Worm (Caenorhabditis elegans) whole organism, L4 larva: ENCODE results near the gene med-2.
A peak's percentile ranks its signal among the peaks of the same experiment; 100 is the strongest.

Experiments
- D1046.2 ChIP-seq: fragments of 200-800 bp; sonication (Bioruptor generic); IDR thresholded peaks from 2 replicates; pipeline ENCODE4 v1.3.6; 2022; ENCODE audit warnings: missing genetic modification characterization, missing compliant biosample characterization
- F37D6.2 ChIP-seq: sonication (generic microtip); optimal IDR thresholded peaks from 2 replicates; lab custom pipeline; 2016; ENCODE audit warnings: mild to moderate bottlenecking, missing genetic modification characterization, missing compliant biosample characterization
- F44E2.7 ChIP-seq: fragments of 200-800 bp; sonication (Bioruptor generic); IDR thresholded peaks from 2 replicates; pipeline ENCODE4 v2.1.2; 2022; ENCODE audit warnings: missing genetic modification characterization, missing compliant biosample characterization
- F49E8.2 ChIP-seq: sonication (generic microtip); optimal IDR thresholded peaks from 2 replicates; lab custom pipeline; 2016; ENCODE audit warnings: missing compliant biosample characterization, mild to moderate bottlenecking, missing genetic modification characterization, borderline replicate concordance
- Y48G9A.11 ChIP-seq: fragments of 200-800 bp; sonication (Bioruptor generic); IDR thresholded peaks from 2 replicates; pipeline ENCODE4 v1.3.6; 2022; ENCODE audit warnings: missing genetic modification reagents, missing genetic modification characterization, missing compliant biosample characterization
- Y75B8A.6 ChIP-seq: fragments of 200-800 bp; sonication (Bioruptor generic); IDR thresholded peaks from 2 replicates; pipeline ENCODE4 v1.3.6; 2022; ENCODE audit warnings: missing genetic modification reagents, missing genetic modification characterization, missing compliant biosample characterization
- ZK337.2 ChIP-seq: fragments of 200-800 bp; sonication (Bioruptor generic); IDR thresholded peaks from 2 replicates; pipeline ENCODE4 v1.3.6; 2022; ENCODE audit warnings: missing genetic modification reagents, missing genetic modification characterization, missing compliant biosample characterization
- aha-1 ChIP-seq: fragments of 150-350 bp; peaks from one replicate; lab custom pipeline; 2014; ENCODE audit warnings: missing biosample characterization, missing genetic modification characterization
- ama-1 ChIP-seq: fragments of 150-350 bp; optimal IDR thresholded peaks from 2 replicates; lab custom pipeline; 2014; ENCODE audit warnings: inconsistent platforms, mixed read lengths
- arid-1 ChIP-seq: fragments of 200-800 bp; sonication (Bioruptor generic); conservative IDR thresholded peaks from 2 replicates; pipeline ENCODE4 v1.3.6; 2022; ENCODE audit warnings: missing genetic modification reagents, missing genetic modification characterization, missing compliant biosample characterization
- ceh-20 ChIP-seq: fragments of 200-800 bp; sonication (Bioruptor generic); IDR thresholded peaks from 2 replicates; pipeline ENCODE4 v1.3.6; 2022; ENCODE audit warnings: missing genetic modification reagents, missing genetic modification characterization, missing compliant biosample characterization
- ces-1 ChIP-seq: fragments of 150-350 bp; sonication (generic microtip); optimal IDR thresholded peaks from 4 replicates; lab custom pipeline; 2014; ENCODE audit warnings: missing biosample characterization, missing genetic modification reagents, missing genetic modification characterization
- cey-2 ChIP-seq: sonication (generic microtip); optimal IDR thresholded peaks from 3 replicates; lab custom pipeline; 2017; ENCODE audit warnings: missing genetic modification characterization, mild to moderate bottlenecking, missing compliant biosample characterization, antibody characterized with exemption, borderline replicate concordance; ENCODE audit not compliant: insufficient read depth
- daf-16 ChIP-seq, 3 experiments: sonication (generic microtip); optimal IDR thresholded peaks; 2 replicates each; lab custom pipeline; 2016 to 2017; ENCODE audit warnings: missing genetic modification characterization in 3 of 3, missing genetic modification reagents in 3 of 3, mild to moderate bottlenecking in 2 of 3, missing compliant biosample characterization in 2 of 3, missing biosample characterization in 1 of 3, moderate library complexity in 1 of 3
- daf-8 ChIP-seq: fragments of 200-800 bp; sonication (Bioruptor generic); IDR thresholded peaks from 2 replicates; pipeline ENCODE4 v1.3.6; 2022; ENCODE audit warnings: missing genetic modification characterization, missing compliant biosample characterization
- dmd-6 ChIP-seq: fragments of 200-800 bp; sonication (Bioruptor generic); IDR thresholded peaks from 2 replicates; pipeline ENCODE4 v1.3.6; 2022; ENCODE audit warnings: missing genetic modification reagents, missing genetic modification characterization, missing compliant biosample characterization
- dpl-1 ChIP-seq: fragments of 150-350 bp; optimal IDR thresholded peaks from 2 replicates; lab custom pipeline; 2014; ENCODE audit warnings: missing biosample characterization, missing genetic modification reagents, missing genetic modification characterization
- egl-43 ChIP-seq: fragments of 200-800 bp; sonication (Bioruptor generic); IDR thresholded peaks from 2 replicates; pipeline ENCODE4 v1.3.6; 2022; ENCODE audit warnings: missing genetic modification reagents, missing genetic modification characterization, missing compliant biosample characterization
- fkh-10 ChIP-seq: fragments of 150-350 bp; optimal IDR thresholded peaks from 2 replicates; lab custom pipeline; 2014; ENCODE audit warnings: missing biosample characterization, missing genetic modification reagents, missing genetic modification characterization
- gei-8 ChIP-seq: fragments of 200-800 bp; sonication (Bioruptor generic); optimal IDR thresholded peaks from 2 replicates; lab custom pipeline; 2018; ENCODE audit warnings: mild to moderate bottlenecking, missing genetic modification characterization, missing compliant biosample characterization
- hif-1 ChIP-seq, 2 experiments: sonication (generic microtip); optimal IDR thresholded peaks; 2 replicates each; lab custom pipeline; 2016 to 2017; ENCODE audit warnings: missing compliant biosample characterization in 2 of 2, missing genetic modification characterization in 2 of 2, missing genetic modification reagents in 2 of 2, missing genotype in 2 of 2, mild to moderate bottlenecking in 1 of 2
- jun-1 ChIP-seq: fragments of 150-350 bp; optimal IDR thresholded peaks from 2 replicates; lab custom pipeline; 2014; ENCODE audit warnings: missing biosample characterization, missing genetic modification reagents, missing genetic modification characterization
- lin-13 ChIP-seq: fragments of 150-350 bp; optimal IDR thresholded peaks from 2 replicates; lab custom pipeline; 2014; ENCODE audit warnings: missing biosample characterization, missing genetic modification reagents, missing genetic modification characterization
- lsy-2 ChIP-seq, 2 experiments: fragments of 150-350 bp in 1 of 2; sonication (generic microtip) in 1 of 2; optimal IDR thresholded peaks; 2 replicates each; lab custom pipeline; 2014 to 2017; ENCODE audit warnings: missing biosample characterization in 2 of 2, missing genetic modification characterization in 2 of 2
- mep-1 ChIP-seq: fragments of 150-350 bp; sonication (generic microtip); optimal IDR thresholded peaks from 3 replicates; lab custom pipeline; 2014; ENCODE audit warnings: missing biosample characterization, missing genetic modification characterization
- mes-2 ChIP-seq: sonication (generic microtip); optimal IDR thresholded peaks from 2 replicates; lab custom pipeline; 2016; ENCODE audit warnings: missing genotype, mild to moderate bottlenecking, missing genetic modification characterization, missing compliant biosample characterization; ENCODE audit not compliant: poor library complexity, severe bottlenecking
- mxl-3 ChIP-seq: fragments of 200-800 bp; sonication (Bioruptor generic); optimal IDR thresholded peaks from 2 replicates; lab custom pipeline; 2018; ENCODE audit warnings: mild to moderate bottlenecking, missing genetic modification characterization, missing compliant biosample characterization
- nhr-10 ChIP-seq: fragments of 150-350 bp; optimal IDR thresholded peaks from 2 replicates; lab custom pipeline; 2014; ENCODE audit warnings: missing biosample characterization, missing genetic modification characterization
- nhr-11 ChIP-seq: fragments of 150-350 bp; optimal IDR thresholded peaks from 2 replicates; lab custom pipeline; 2014; ENCODE audit warnings: missing biosample characterization, missing genetic modification characterization
- nhr-111 ChIP-seq: fragments of 200-800 bp; sonication (Bioruptor generic); optimal IDR thresholded peaks from 2 replicates; lab custom pipeline; 2018; ENCODE audit warnings: mild to moderate bottlenecking, missing genetic modification characterization, missing compliant biosample characterization
- nhr-25 ChIP-seq: sonication (generic microtip); optimal IDR thresholded peaks from 2 replicates; lab custom pipeline; 2017; ENCODE audit warnings: missing genetic modification characterization, mild to moderate bottlenecking, missing compliant biosample characterization, antibody characterized with exemption, moderate library complexity, borderline replicate concordance; ENCODE audit not compliant: insufficient read depth
- rbr-2 ChIP-seq: sonication (generic microtip); optimal IDR thresholded peaks from 2 replicates; lab custom pipeline; 2016; ENCODE audit warnings: missing genotype, missing genetic modification characterization, missing compliant biosample characterization
- saeg-2 ChIP-seq: fragments of 200-800 bp; sonication (Bioruptor generic); IDR thresholded peaks from 2 replicates; pipeline ENCODE4 v1.3.6; 2022; ENCODE audit warnings: missing genetic modification reagents, missing genetic modification characterization, missing compliant biosample characterization
- sdz-12 ChIP-seq: fragments of 200-800 bp; sonication (Bioruptor generic); optimal IDR thresholded peaks from 2 replicates; lab custom pipeline; 2018; ENCODE audit warnings: mild to moderate bottlenecking, missing genetic modification characterization, missing compliant biosample characterization
- set-16 ChIP-seq: fragments of 200-800 bp; sonication (Bioruptor generic); IDR thresholded peaks from 2 replicates; pipeline ENCODE4 v1.3.6; 2022; ENCODE audit warnings: missing genetic modification reagents, missing genetic modification characterization, missing compliant biosample characterization
- snpc-1.2 ChIP-seq: fragments of 200-800 bp; sonication (Bioruptor generic); IDR thresholded peaks from 2 replicates; pipeline ENCODE4 v1.3.6; 2022; ENCODE audit warnings: missing genetic modification reagents, missing genetic modification characterization, missing compliant biosample characterization
- snpc-4 ChIP-seq: fragments of 150-350 bp; optimal IDR thresholded peaks from 2 replicates; lab custom pipeline; 2014; ENCODE audit warnings: missing biosample characterization, missing genetic modification characterization
- tag-97 ChIP-seq: fragments of 200-800 bp; sonication (Bioruptor generic); IDR thresholded peaks from 2 replicates; pipeline ENCODE4 v1.3.6; 2022; ENCODE audit warnings: missing genetic modification characterization, missing compliant biosample characterization
- unc-130 ChIP-seq: sonication (generic microtip); optimal IDR thresholded peaks from 2 replicates; lab custom pipeline; 2016; ENCODE audit warnings: missing genetic modification reagents, missing genetic modification characterization, missing compliant biosample characterization
- unc-39 ChIP-seq: sonication (generic microtip); optimal IDR thresholded peaks from 2 replicates; lab custom pipeline; 2017; ENCODE audit warnings: missing biosample characterization, missing genetic modification characterization
- zag-1 ChIP-seq: fragments of 150-350 bp; optimal IDR thresholded peaks from 2 replicates; lab custom pipeline; 2014; ENCODE audit warnings: missing biosample characterization, missing genetic modification characterization
- zfp-2 ChIP-seq: sonication (generic microtip); optimal IDR thresholded peaks from 2 replicates; lab custom pipeline; 2016; ENCODE audit warnings: mild to moderate bottlenecking, missing genetic modification characterization, missing compliant biosample characterization
- zfp-3 ChIP-seq: fragments of 200-800 bp; sonication (Bioruptor generic); conservative IDR thresholded peaks from 2 replicates; pipeline ENCODE4 v1.3.6; 2022; ENCODE audit warnings: missing genetic modification reagents, missing genetic modification characterization, missing compliant biosample characterization
- zip-11 ChIP-seq: fragments of 200-800 bp; sonication (Bioruptor generic); IDR thresholded peaks from 2 replicates; pipeline ENCODE4 v1.3.6; 2022; ENCODE audit warnings: missing genetic modification characterization, missing compliant biosample characterization
- ztf-11 ChIP-seq: fragments of 150-350 bp; optimal IDR thresholded peaks from 2 replicates; lab custom pipeline; 2014; ENCODE audit warnings: missing biosample characterization, missing genetic modification characterization

med-2 gene

DNA sequence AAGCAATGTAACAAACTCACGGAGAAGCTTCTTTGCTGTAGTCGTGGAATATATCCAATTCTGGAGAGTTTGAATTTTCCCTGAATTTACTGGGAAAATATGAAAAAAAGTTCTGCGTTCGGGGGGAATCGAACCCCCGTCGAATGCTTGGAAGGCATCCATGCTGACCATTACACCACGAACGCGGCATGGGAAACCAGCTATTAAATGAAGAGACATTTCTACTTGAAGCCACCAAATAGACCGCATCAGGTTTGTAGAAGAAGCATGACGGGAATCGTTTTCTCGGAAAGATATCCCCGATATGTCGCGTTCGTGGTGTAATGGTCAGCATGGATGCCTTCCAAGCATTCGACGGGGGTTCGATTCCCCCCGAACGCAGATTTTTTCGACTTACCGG lies 4.2 kb downstream of the med-2 start (continued):
- TF ChIP-seq saeg-2 (GFP tag; lab: Robert Waterston, UW): 0 out of 2 replicates have a peak, but pooled peaks have one; percentile 36
- 0 out of 2 replicates have a peak, but pooled peaks have one; percentile 26 for TF ChIP-seq zfp-3
- peak; percentile 63 for TF ChIP-seq mxl-3 (GFP tag; lab: Kevin White, UChicago)
- TF ChIP-seq egl-43 (GFP tag; lab: Robert Waterston, UW): peak; percentile 84
- peak; percentile 64 for TF ChIP-seq Y48G9A.11 (GFP tag; lab: Robert Waterston, UW)
- TF ChIP-seq nhr-111 (GFP tag; lab: Kevin White, UChicago): no peak
- peak; percentile 77 for TF ChIP-seq snpc-1.2
- no peak for TF ChIP-seq set-16 (GFP tag; lab: Robert Waterston, UW)
- no peak for TF ChIP-seq unc-39 (tag; lab: Kevin White, UChicago)
- TF ChIP-seq lsy-2 (tag; optimal IDR thresholded peaks at IDR 0.05; lab: Kevin White, UChicago): peak in 1 of 2 experiments; percentile 48
- peak; percentile 74; the same call in 1 of the 2 replicates for TF ChIP-seq Y75B8A.6 (GFP tag; lab: Robert Waterston, UW)
- no peak for TF ChIP-seq ces-1
- 0 out of 2 replicates have a peak, but pooled peaks have one; percentile 43 for TF ChIP-seq dmd-6 (GFP tag; lab: Robert Waterston, UW)

DNA sequence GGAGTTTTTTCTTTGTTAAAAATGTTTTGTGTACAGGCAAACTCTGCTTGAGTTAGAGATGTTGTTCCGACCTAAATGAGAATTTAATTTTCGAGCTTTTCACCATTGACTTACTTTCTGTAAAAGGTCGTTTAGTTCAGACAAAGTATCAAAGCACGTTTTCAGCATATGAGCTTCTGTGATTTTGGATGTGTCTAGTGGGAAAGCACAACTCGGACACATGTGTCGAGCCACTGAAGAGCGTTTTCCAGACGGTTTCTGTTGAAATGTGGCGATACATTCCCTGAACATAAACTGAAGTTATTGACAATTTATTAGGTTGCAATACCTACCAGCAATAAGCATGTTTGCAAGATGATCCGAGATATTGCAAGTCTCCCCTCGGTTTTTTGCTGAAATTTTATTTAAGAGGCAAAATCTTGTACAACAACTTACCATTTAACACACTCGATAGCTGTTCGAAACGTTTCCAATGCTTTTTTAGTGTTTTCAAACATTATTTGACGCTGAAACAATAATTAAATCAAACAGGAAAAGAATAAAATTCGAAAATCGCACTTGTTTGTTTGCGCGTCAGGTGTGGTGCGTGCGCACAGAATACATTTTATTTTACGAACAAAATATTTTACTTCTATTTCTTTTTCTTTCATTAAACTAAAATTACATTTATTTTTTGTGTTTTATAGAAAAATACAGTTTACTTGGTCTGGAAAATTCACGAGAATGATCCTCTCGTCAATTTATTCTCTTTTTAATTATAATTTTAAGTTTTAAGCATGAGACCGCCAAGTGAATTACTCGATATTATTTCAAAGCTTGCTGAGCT lies 4.9 kb downstream of the med-2 start, which contains the start of the genes brd-1 and K04C2.2:
Gene brd-1, minus strand, starts transcription at position 506 of the 826 bp plus-strand sequence.
Gene K04C2.2, plus strand, starts transcription at position 776 of the 826 bp plus-strand sequence.
- TF ChIP-seq mes-2: peak; percentile 45
- TF ChIP-seq cey-2 (tag; lab: Kevin White, UChicago): no peak
- no peak for TF ChIP-seq daf-8 (GFP tag; lab: Robert Waterston, UW)
- no peak for TF ChIP-seq ceh-20 (GFP tag; lab: Robert Waterston, UW)
- TF ChIP-seq zag-1: no peak
- TF ChIP-seq F37D6.2 (tag; lab: Kevin White, UChicago): no peak
- no peak for TF ChIP-seq tag-97 (GFP tag; lab: Robert Waterston, UW)
- no peak for TF ChIP-seq daf-16 (GFP tag; optimal IDR thresholded peaks at IDR 0.05; lab: Kevin White, UChicago)
- no peak for TF ChIP-seq daf-16 (tag; optimal IDR thresholded peaks at IDR 0.05; lab: Kevin White, UChicago)
- no peak for TF ChIP-seq sdz-12 (GFP tag; lab: Kevin White, UChicago)
- no peak for TF ChIP-seq rbr-2
- no peak for TF ChIP-seq jun-1 (tag; lab: Kevin White, UChicago)
- TF ChIP-seq nhr-10 (tag; lab: Kevin White, UChicago): no peak
- no peak for TF ChIP-seq nhr-11
- no peak for TF ChIP-seq unc-130 (GFP tag; lab: Kevin White, UChicago)
- peak in 1 of 2 experiments; percentile 28 for TF ChIP-seq lsy-2 (tag; optimal IDR thresholded peaks at IDR 0.05; lab: Kevin White, UChicago)
- no peak for TF ChIP-seq nhr-25 (tag; lab: Kevin White, UChicago)
- TF ChIP-seq gei-8 (GFP tag; lab: Kevin White, UChicago): no peak
- TF ChIP-seq ZK337.2: no peak
- no peak for TF ChIP-seq zfp-2 (tag; lab: Kevin White, UChicago)
- peak; percentile 95 for TF ChIP-seq aha-1
- no peak for TF ChIP-seq fkh-10 (GFP tag; lab: Kevin White, UChicago)
- TF ChIP-seq ztf-11 (tag; lab: Kevin White, UChicago): no peak
- TF ChIP-seq hif-1 (tag; optimal IDR thresholded peaks at IDR 0.05; lab: Kevin White, UChicago): no peak
- TF ChIP-seq mep-1 (tag; lab: Kevin White, UChicago): no peak
- TF ChIP-seq F49E8.2 (tag; lab: Kevin White, UChicago): no peak
- TF ChIP-seq lin-13: no peak
- TF ChIP-seq snpc-4: no peak
- TF ChIP-seq arid-1 (GFP tag; lab: Robert Waterston, UW): no peak
- TF ChIP-seq Y48G9A.11 (GFP tag; lab: Robert Waterston, UW): no peak
- TF ChIP-seq D1046.2 (GFP tag; lab: Robert Waterston, UW): no peak
- no peak for TF ChIP-seq zip-11 (GFP tag; lab: Robert Waterston, UW)
- no peak for TF ChIP-seq F44E2.7 (GFP tag; lab: Robert Waterston, UW)
- no peak for TF ChIP-seq ama-1 (lab: Kevin White, UChicago)
- peak; percentile 68 for TF ChIP-seq dpl-1
